Worm (Caenorhabditis elegans) whole organism, young adult: ENCODE results near the gene str-112.

Experiments
- F10E7.11 ChIP-seq: sonication (generic microtip); optimal IDR thresholded peaks from 2 replicates; lab custom pipeline; 2017; ENCODE audit warnings: mild to moderate bottlenecking, missing genetic modification characterization, moderate library complexity, missing compliant biosample characterization
- T26A5.8 ChIP-seq: sonication (generic microtip); optimal IDR thresholded peaks from 2 replicates; lab custom pipeline; 2016; ENCODE audit warnings: missing genetic modification characterization, missing compliant biosample characterization
- Y53F4B.3 ChIP-seq: fragments of 200-800 bp; sonication (Bioruptor generic); IDR thresholded peaks from 2 replicates; pipeline ENCODE4 v1.3.6; 2022; ENCODE audit warnings: missing genetic modification reagents, missing genetic modification characterization, missing compliant biosample characterization
- Y53G8AR.9 ChIP-seq: fragments of 200-800 bp; sonication (Bioruptor generic); conservative IDR thresholded peaks from 2 replicates; pipeline ENCODE4 v1.3.6; 2022; ENCODE audit warnings: missing genetic modification reagents, missing genetic modification characterization, missing compliant biosample characterization
- ZK185.1 ChIP-seq: sonication (generic microtip); optimal IDR thresholded peaks from 2 replicates; lab custom pipeline; 2016; ENCODE audit warnings: mild to moderate bottlenecking, missing genetic modification characterization, missing compliant biosample characterization; ENCODE audit not compliant: poor library complexity, severe bottlenecking
- ama-1 ChIP-seq, 3 experiments: fragments of 150-350 bp in 1 of 3; sonication (generic microtip) in 2 of 3; optimal IDR thresholded peaks; 2 replicates each; lab custom pipeline; 2014 to 2018; ENCODE audit warnings: missing biosample characterization in 2 of 3, missing genetic modification characterization in 2 of 3, missing genetic modification reagents in 2 of 3
- attf-5 ChIP-seq: fragments of 200-800 bp; sonication (Bioruptor generic); optimal IDR thresholded peaks from 2 replicates; lab custom pipeline; 2018; ENCODE audit warnings: mild to moderate bottlenecking, missing genetic modification characterization, missing compliant biosample characterization
- attf-6 ChIP-seq: fragments of 200-800 bp; sonication (Bioruptor generic); IDR thresholded peaks from 2 replicates; pipeline ENCODE4 v1.3.6; 2022; ENCODE audit warnings: missing genetic modification reagents, missing genetic modification characterization, missing compliant biosample characterization
- cebp-1 ChIP-seq, 2 experiments: fragments of 200-800 bp in 1 of 2; sonication (Bioruptor generic) in 1 of 2; sonication (generic microtip) in 1 of 2; IDR thresholded peaks in 1 of 2; optimal IDR thresholded peaks in 1 of 2; 2 replicates each; pipeline versions ENCODE4 v1.3.6 to Lab custom; 2017 to 2022; ENCODE audit warnings: missing compliant biosample characterization in 2 of 2, missing genetic modification characterization in 2 of 2, mild to moderate bottlenecking in 1 of 2, missing genetic modification reagents in 1 of 2, moderate library complexity in 1 of 2
- ceh-91 ChIP-seq: fragments of 200-800 bp; sonication (Bioruptor generic); IDR thresholded peaks from 2 replicates; pipeline ENCODE4 v1.3.6; 2022; ENCODE audit warnings: missing genetic modification reagents, missing genetic modification characterization, missing compliant biosample characterization
- die-1 ChIP-seq: sonication (generic microtip); optimal IDR thresholded peaks from 2 replicates; lab custom pipeline; 2016; ENCODE audit warnings: missing genotype, mild to moderate bottlenecking, missing genetic modification characterization, missing compliant biosample characterization
- egl-18 ChIP-seq: fragments of 200-800 bp; sonication (Bioruptor generic); IDR thresholded peaks from 2 replicates; pipeline ENCODE4 v1.3.6; 2022; ENCODE audit warnings: missing genetic modification reagents, missing genetic modification characterization, missing compliant biosample characterization
- egl-44 ChIP-seq: fragments of 200-800 bp; sonication (Bioruptor generic); IDR thresholded peaks from 2 replicates; pipeline ENCODE4 v1.3.6; 2022; ENCODE audit warnings: missing genetic modification reagents, missing genetic modification characterization, missing compliant biosample characterization
- egrh-3 ChIP-seq: fragments of 200-800 bp; sonication (Bioruptor generic); IDR thresholded peaks from 2 replicates; pipeline ENCODE4 v1.3.6; 2022; ENCODE audit warnings: missing genetic modification reagents, missing genetic modification characterization, missing compliant biosample characterization
- hlh-26 ChIP-seq: fragments of 200-800 bp; sonication (Bioruptor generic); conservative IDR thresholded peaks from 2 replicates; pipeline ENCODE4 v1.3.6; 2022; ENCODE audit warnings: missing genetic modification reagents, missing genetic modification characterization, missing compliant biosample characterization
- let-526 ChIP-seq: fragments of 200-800 bp; sonication (Bioruptor generic); IDR thresholded peaks from 2 replicates; pipeline ENCODE4 v1.3.6; 2022; ENCODE audit warnings: missing genetic modification reagents, missing genetic modification characterization, missing compliant biosample characterization
- let-607 ChIP-seq, 2 experiments: fragments of 200-800 bp in 1 of 2; sonication (Bioruptor generic) in 1 of 2; sonication (generic microtip) in 1 of 2; optimal IDR thresholded peaks; 2 replicates each; lab custom pipeline; 2016 to 2018; ENCODE audit warnings: mild to moderate bottlenecking in 2 of 2, missing compliant biosample characterization in 2 of 2, missing genetic modification characterization in 2 of 2, moderate library complexity in 2 of 2, missing genotype in 1 of 2
- lin-40 ChIP-seq: sonication (generic microtip); optimal IDR thresholded peaks from 2 replicates; lab custom pipeline; 2016; ENCODE audit warnings: missing genetic modification characterization, mild to moderate bottlenecking, missing compliant biosample characterization, missing genotype, missing genetic modification reagents
- lir-1 ChIP-seq: fragments of 200-800 bp; sonication (Bioruptor generic); conservative IDR thresholded peaks from 2 replicates; pipeline ENCODE4 v1.3.6; 2022; ENCODE audit warnings: missing genetic modification reagents, missing genetic modification characterization, missing compliant biosample characterization
- madf-10 ChIP-seq: sonication (generic microtip); optimal IDR thresholded peaks from 2 replicates; lab custom pipeline; 2016; ENCODE audit warnings: mild to moderate bottlenecking, missing genetic modification characterization, missing compliant biosample characterization
- madf-3 ChIP-seq: fragments of 200-800 bp; sonication (Bioruptor generic); IDR thresholded peaks from 2 replicates; pipeline ENCODE4 v1.3.6; 2022; ENCODE audit warnings: missing genetic modification reagents, missing genetic modification characterization, missing compliant biosample characterization
- madf-6 ChIP-seq: fragments of 200-800 bp; sonication (Bioruptor generic); IDR thresholded peaks from 2 replicates; pipeline ENCODE4 v1.3.6; 2022; ENCODE audit warnings: missing genetic modification reagents, missing genetic modification characterization, missing compliant biosample characterization
- nhr-120 ChIP-seq: fragments of 200-800 bp; sonication (Bioruptor generic); IDR thresholded peaks from 2 replicates; pipeline ENCODE4 v1.3.6; 2022; ENCODE audit warnings: missing genetic modification characterization, missing compliant biosample characterization
- nhr-80 ChIP-seq: sonication (generic microtip); optimal IDR thresholded peaks from 2 replicates; lab custom pipeline; 2016; ENCODE audit warnings: missing genetic modification characterization, missing compliant biosample characterization
- pha-4 ChIP-seq: fragments of 150-350 bp; sonication (generic microtip); optimal IDR thresholded peaks from 2 replicates; lab custom pipeline; 2014; ENCODE audit warnings: missing biosample characterization, missing genetic modification reagents, missing genetic modification characterization
- snpc-3.4 ChIP-seq: sonication (generic microtip); optimal IDR thresholded peaks from 2 replicates; lab custom pipeline; 2017; ENCODE audit warnings: missing genetic modification characterization, mild to moderate bottlenecking, missing compliant biosample characterization, antibody characterized with exemption, moderate library complexity, missing genotype, missing genetic modification reagents
- somi-1 ChIP-seq: fragments of 200-800 bp; sonication (Bioruptor generic); optimal IDR thresholded peaks from 2 replicates; lab custom pipeline; 2018; ENCODE audit warnings: mild to moderate bottlenecking, missing genetic modification characterization, missing compliant biosample characterization
- unc-62 ChIP-seq: fragments of 150-350 bp; optimal IDR thresholded peaks from 2 replicates; lab custom pipeline; 2014; ENCODE audit warnings: missing biosample characterization, missing genetic modification reagents, missing genetic modification characterization
- zim-3 ChIP-seq: sonication (generic microtip); optimal IDR thresholded peaks from 2 replicates; lab custom pipeline; 2017; ENCODE audit warnings: mild to moderate bottlenecking, missing genetic modification characterization, moderate library complexity, missing compliant biosample characterization

Gene str-112

ce11 chrV:7093720-7094401 is 44.4 kb downstream of the str-112 start, which contains the start of gene nhr-135 (continued):
- TF ChIP-seq let-607 (tag; optimal IDR thresholded peaks at IDR 0.05; lab: Kevin White, UChicago) (peak; percentile 18 to 32), madf-10 (peak; percentile 61), nhr-80 (tag; lab: Kevin White, UChicago) (peak; percentile 92), somi-1 (GFP tag; lab: Kevin White, UChicago) (peak; percentile 37), Y53G8AR.9 (GFP tag; lab: Robert Waterston, UW) (peak; percentile 34; the same call in 1 of the 2 replicates), egl-44 (GFP tag; lab: Robert Waterston, UW) (peak; percentile 67; the same call in 1 of the 2 replicates), nhr-120 (GFP tag; lab: Robert Waterston, UW) (no peak)

DNA sequence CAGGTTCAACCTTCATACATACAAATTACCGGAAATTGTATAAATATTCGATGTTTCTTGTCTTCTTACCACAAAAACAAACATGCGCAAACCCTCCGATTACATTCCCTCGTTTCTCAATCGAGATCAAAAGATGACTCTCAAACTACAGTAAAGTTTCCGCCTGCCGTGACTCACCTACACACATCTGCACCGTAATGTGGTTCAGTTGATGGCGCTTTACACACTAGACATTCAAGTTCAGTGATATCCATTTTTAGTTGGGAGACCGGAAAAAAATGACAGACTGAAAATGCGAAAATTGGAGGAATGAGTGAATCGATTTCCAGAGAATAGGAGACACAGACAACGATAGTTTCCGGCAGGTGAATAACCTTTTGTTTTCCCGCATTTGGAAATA is 46.9 kb downstream of the str-112 start, which contains the start of gene nhr-286:
Gene nhr-286 (minus strand): TSS at position 324 of the 400 bp plus-strand sequence.
- TF ChIP-seq T26A5.8 (no peak), Y53G8AR.9 (GFP tag; lab: Robert Waterston, UW) (0 out of 2 replicates have a peak, but pooled peaks have one; percentile 31), ama-1 (optimal IDR thresholded peaks at IDR 0.05; lab: Kevin White, UChicago) (peak; percentile 43), ama-1 (GFP tag; optimal IDR thresholded peaks at IDR 0.05; lab: Kevin White, UChicago) (no peak), egl-18 (GFP tag; lab: Robert Waterston, UW) (0 out of 2 replicates have a peak, but pooled peaks have one; percentile 30)

ce11 chrV:7089217-7089616 is 49.0 kb downstream of the str-112 start:
- TF ChIP-seq somi-1 (GFP tag; lab: Kevin White, UChicago) (peak; percentile 70), snpc-3.4 (tag; lab: Kevin White, UChicago) (no peak), F10E7.11 (tag; lab: Kevin White, UChicago) (no peak), pha-4 (tag; lab: Kevin White, UChicago) (no peak), let-526 (GFP tag; lab: Robert Waterston, UW) (no peak), cebp-1 (GFP tag; IDR thresholded peaks at IDR 0.05; lab: Robert Waterston, UW) (no peak), cebp-1 (tag; optimal IDR thresholded peaks at IDR 0.05; lab: Kevin White, UChicago) (peak; percentile 16), lir-1 (GFP tag; lab: Robert Waterston, UW) (no peak), madf-3 (no peak), Y53G8AR.9 (GFP tag; lab: Robert Waterston, UW) (no peak), die-1 (tag; lab: Kevin White, UChicago) (no peak), Y53F4B.3 (GFP tag; lab: Robert Waterston, UW) (no peak), egrh-3 (no peak), attf-5 (no peak), lin-40 (tag; lab: Kevin White, UChicago) (peak; percentile 28), ZK185.1 (no peak), unc-62 (GFP tag; lab: Kevin White, UChicago) (no peak)

DNA sequence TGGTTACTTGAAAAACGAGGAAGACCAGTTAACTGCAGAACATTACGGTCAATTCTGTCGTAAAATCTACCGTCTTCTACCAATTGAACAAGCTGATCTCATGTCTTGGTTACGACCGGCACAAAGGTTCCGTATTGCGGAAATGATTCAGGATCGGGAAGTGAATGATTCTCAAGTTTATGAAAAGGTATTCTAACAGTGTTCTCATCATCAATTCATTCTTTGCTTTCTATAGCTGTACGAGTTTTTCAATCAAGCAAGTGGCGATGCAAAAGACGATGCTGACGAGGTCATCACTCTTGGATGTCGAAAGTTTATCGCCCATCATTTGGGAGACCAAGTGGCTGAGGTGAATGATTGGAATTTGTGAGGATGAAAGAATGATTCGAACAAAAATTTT is 50.9 kb downstream of the str-112 start:
- TF ChIP-seq madf-6 (GFP tag; lab: Robert Waterston, UW) = no peak
- no peak for TF ChIP-seq ceh-91 (GFP tag; lab: Robert Waterston, UW)
- no peak for TF ChIP-seq zim-3 (tag; lab: Kevin White, UChicago)
- TF ChIP-seq attf-6 = no peak
- TF ChIP-seq hlh-26 (GFP tag; lab: Robert Waterston, UW) = no peak
